Worm (Caenorhabditis elegans) whole organism, mixed stage, embryonic: ENCODE measurements around the gene ilys-6.

Experiments
- mep-1 ChIP-seq: fragments of 150-350 bp; optimal IDR thresholded peaks from 2 replicates; lab custom pipeline; 2017; ENCODE audit warnings: missing biosample characterization, missing genetic modification reagents, missing genetic modification characterization, inconsistent platforms
- nhr-76 ChIP-seq: sonication (generic microtip); optimal IDR thresholded peaks from 2 replicates; lab custom pipeline; 2017; ENCODE audit warnings: missing biosample characterization, missing genetic modification characterization
- unc-39 ChIP-seq: fragments of 150-350 bp; optimal IDR thresholded peaks from 2 replicates; lab custom pipeline; 2014; ENCODE audit warnings: missing biosample characterization, missing genetic modification characterization
- unc-62 ChIP-seq: fragments of 150-350 bp; optimal IDR thresholded peaks from 2 replicates; lab custom pipeline; 2014; ENCODE audit warnings: missing biosample characterization, missing genetic modification reagents, missing genetic modification characterization
- ztf-11 ChIP-seq: fragments of 150-350 bp; optimal IDR thresholded peaks from 2 replicates; lab custom pipeline; 2014; ENCODE audit warnings: missing biosample characterization, missing genetic modification characterization

DNA sequence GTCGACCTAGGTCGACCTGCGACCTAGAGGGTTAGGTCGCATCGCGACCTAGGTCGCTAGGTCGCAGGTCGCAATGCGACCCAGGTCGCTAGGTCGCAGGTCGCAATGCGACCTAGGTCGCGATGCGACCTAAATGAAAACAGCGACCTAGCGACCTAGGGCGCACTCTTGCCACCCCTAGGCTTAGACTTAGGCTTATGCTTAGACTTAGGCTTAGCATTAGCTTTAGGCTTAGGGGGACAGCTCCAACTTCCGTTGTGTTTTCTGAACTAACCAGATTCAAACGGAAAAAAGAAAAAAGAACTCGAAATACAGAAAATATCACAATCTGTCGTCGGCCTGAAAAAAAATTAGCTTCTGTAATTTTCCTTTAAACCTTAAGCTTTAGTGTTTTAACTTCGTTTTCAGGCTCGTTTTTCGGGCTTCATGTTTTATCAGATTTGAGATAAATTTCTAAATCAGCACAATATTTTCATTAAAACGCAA lies 49.1 kb downstream of the ilys-6 start:
- TF ChIP-seq nhr-76 (tag; lab: Kevin White, UChicago) (no peak), unc-62 (no peak), mep-1 (tag; lab: Kevin White, UChicago) (no peak), ztf-11 (tag; lab: Kevin White, UChicago) (no peak), unc-39 (tag; lab: Kevin White, UChicago) (no peak)
